Fruit fly (Drosophila melanogaster): ENCODE data around the gene Chd1.

Chd1 gene

DNA sequence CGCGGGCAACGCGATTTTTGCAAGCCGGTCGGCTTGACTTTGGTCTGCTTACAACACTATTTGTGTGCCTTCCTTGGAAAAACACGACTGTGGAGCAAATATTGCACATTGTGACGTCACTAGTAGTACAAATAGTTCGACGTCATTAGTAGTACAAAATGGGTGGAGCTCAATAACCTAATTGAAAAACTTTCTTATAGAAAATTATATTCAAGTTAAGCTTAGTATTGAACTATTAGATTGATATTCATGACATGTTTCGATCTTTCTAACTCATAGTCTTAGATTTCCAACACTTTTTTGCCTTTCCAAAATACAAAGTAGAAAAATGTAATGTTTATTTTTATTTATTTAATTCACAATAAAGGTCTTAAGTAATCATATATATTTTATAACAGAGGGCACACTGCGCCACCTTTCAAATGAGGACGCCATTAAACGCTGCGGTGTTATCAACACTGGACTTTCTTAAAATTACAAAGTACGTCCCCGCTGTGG lies 15.0 kb downstream of the Chd1 start, which contains the start of the genes Rrp1 and gammaTub23C:
Gene Rrp1, minus strand, starts transcription at position 70 of the 498 bp plus-strand sequence.
Gene gammaTub23C, plus strand, starts transcription at position 453 of the 498 bp plus-strand sequence.
- TF ChIP-seq usp (GFP tag; optimal IDR thresholded peaks at IDR 0.05), result no peak
- no peak for TF ChIP-seq CG8478 (optimal IDR thresholded peaks at IDR 0.05)
- no peak for TF ChIP-seq psq (optimal IDR thresholded peaks at IDR 0.05)
- TF ChIP-seq Dll (optimal IDR thresholded peaks at IDR 0.05), result no peak
- TF ChIP-seq EcR (GFP tag; optimal IDR thresholded peaks at IDR 0.05), result no peak
- no peak for TF ChIP-seq pan (optimal IDR thresholded peaks at IDR 0.05)

DNA sequence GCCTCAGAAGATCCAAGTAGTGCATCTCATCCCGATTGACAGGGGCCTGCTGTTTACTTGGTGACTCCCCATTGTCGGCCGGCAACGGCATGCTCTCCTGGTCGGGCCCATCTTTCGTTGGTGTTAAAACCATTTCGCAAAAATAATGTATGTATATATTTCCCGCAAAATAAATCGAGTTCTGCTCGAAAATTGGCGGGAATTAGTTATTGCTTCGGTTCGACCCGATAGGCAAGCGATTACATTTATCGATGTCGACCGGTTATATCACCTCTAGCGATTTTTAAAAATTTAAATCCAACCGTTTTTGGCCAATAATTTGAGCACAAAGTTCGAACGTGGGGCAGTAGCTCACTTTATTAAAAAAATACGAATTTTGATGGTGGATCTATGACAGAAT lies 18.1 kb downstream of the Chd1 start, which contains the start of gene Ts:
Gene Ts, minus strand, starts transcription at position 201 of the 400 bp plus-strand sequence.
- TF ChIP-seq usp (GFP tag; optimal IDR thresholded peaks at IDR 0.05) (no peak), psq (optimal IDR thresholded peaks at IDR 0.05) (no peak), EcR (GFP tag; optimal IDR thresholded peaks at IDR 0.05) (no peak), CG8478 (optimal IDR thresholded peaks at IDR 0.05) (no peak), pan (optimal IDR thresholded peaks at IDR 0.05) (no peak), Dll (optimal IDR thresholded peaks at IDR 0.05) (no peak)

DNA sequence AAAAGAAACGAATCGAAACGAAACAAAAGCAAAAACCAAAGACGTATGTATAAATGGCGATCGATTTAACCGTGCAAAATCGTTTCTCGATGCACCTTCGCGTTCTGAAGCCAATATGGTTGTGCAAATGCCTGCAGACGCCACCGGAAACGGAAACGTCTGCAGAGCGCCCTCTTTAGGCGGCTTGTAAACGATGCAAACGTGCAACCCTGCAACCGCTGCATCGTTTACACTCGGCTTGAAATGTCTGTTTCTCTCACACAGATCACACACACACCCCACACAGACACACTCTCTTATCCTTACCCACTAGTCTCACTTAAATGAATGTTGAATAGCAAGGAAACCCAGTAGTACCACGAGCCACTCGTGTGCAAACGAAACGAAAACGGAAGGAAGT lies 20.6 kb downstream of the Chd1 start:
- TF ChIP-seq Dll (optimal IDR thresholded peaks at IDR 0.05) (no peak), psq (optimal IDR thresholded peaks at IDR 0.05) (no peak), pan (optimal IDR thresholded peaks at IDR 0.05) (no peak), usp (GFP tag; optimal IDR thresholded peaks at IDR 0.05) (no peak), CG8478 (optimal IDR thresholded peaks at IDR 0.05) (no peak), EcR (GFP tag; optimal IDR thresholded peaks at IDR 0.05) (no peak)

DNA sequence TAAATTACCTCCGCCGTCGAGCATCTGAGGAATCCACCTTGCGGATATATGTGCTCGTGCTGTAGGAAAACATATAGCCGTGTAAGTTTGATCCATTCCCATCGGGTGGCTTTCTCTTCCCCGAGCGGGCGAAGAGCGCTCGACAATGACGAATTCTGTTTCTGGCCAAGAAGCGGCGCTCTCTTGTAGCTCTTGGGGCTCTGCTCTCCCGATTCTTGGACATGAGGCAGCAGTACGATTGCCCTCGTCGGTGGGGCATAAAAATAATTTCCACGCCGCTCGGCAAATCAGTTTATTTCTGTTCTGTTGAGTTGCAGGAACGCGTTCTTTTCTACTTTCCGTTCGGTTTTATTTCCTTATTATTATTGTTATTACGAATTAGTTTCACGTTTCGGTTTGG lies 28.7 kb downstream of the Chd1 start:
- TF ChIP-seq Dll (optimal IDR thresholded peaks at IDR 0.05) (no peak), EcR (GFP tag; optimal IDR thresholded peaks at IDR 0.05) (no peak), CG8478 (optimal IDR thresholded peaks at IDR 0.05) (no peak), psq (optimal IDR thresholded peaks at IDR 0.05) (no peak)

DNA sequence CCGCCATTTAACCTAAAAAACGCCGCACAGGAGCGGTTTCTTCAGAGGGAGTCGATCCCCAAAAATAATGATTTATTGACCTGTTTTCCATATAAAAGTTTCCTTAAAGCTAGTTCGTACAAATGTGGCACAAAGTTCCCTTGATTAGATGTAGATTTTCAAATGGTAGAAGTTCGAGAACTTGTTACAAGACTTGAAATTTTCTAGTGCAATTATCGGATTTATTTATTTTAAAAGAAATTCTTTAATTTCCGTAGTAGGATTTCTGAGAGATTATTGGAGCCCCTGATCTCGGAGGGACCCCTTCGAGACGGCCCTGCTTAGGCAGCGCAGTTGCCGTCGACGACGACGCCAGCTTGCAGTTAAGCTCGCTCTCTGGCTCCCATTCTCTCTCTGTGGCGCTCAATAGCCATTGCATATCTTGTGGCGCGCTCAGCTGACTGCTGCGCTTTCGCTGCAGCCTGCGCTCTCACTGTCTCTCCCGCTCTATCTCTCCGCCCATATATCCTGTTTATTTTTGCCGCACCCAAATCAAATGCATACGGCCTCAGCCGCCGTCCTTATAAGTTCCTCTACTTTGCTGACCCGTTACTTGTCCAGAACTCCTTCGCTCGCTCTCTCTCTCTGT lies 29.9 kb downstream of the Chd1 start:
- TF ChIP-seq psq (optimal IDR thresholded peaks at IDR 0.05), result no peak
- no peak for TF ChIP-seq pan (optimal IDR thresholded peaks at IDR 0.05)
- TF ChIP-seq CG8478 (optimal IDR thresholded peaks at IDR 0.05), result no peak
- TF ChIP-seq EcR (GFP tag; optimal IDR thresholded peaks at IDR 0.05), result no peak
- TF ChIP-seq Dll (optimal IDR thresholded peaks at IDR 0.05), result no peak
- TF ChIP-seq usp (GFP tag; optimal IDR thresholded peaks at IDR 0.05), result no peak

DNA sequence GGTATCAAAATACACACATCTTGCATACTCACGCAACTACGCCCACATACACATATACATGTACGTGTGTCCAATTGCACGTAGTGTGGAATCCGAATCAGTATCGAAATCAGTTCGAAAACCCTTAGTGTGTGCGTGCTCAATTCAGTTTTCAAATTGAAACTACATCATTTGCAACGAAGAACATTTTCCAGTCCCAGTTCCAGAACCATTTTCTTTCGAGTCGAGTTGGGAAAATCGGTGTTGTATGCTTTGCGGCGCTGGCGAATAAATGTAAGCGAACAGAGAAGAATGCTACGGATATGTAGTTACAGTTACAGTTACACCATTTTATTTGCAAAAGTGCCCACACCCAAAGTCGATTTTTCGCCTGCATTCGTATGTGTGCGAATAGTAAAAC lies 30.5 kb downstream of the Chd1 start:
- TF ChIP-seq usp (GFP tag; optimal IDR thresholded peaks at IDR 0.05) (no peak), Dll (optimal IDR thresholded peaks at IDR 0.05) (no peak), CG8478 (optimal IDR thresholded peaks at IDR 0.05) (no peak), EcR (GFP tag; optimal IDR thresholded peaks at IDR 0.05) (no peak), psq (optimal IDR thresholded peaks at IDR 0.05) (no peak), pan (optimal IDR thresholded peaks at IDR 0.05) (no peak)

DNA sequence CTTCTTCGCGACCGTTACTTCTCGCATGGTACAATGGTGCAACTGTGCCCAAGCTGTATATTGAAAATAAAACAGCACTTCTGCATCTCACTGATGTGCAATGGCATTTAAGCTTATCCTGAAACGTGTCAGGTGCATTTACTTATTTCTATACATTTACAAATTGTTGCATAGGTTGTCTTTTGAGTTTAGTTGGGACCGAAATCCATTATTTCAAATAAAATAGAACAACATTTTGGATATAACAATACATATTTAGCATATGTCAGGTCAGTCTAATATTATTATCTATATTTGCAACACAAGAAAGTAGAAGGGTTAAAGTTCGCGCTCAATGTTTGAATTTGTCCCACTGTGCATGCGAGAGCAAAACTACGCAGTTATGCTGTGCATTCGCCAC lies 31.2 kb downstream of the Chd1 start:
- TF ChIP-seq CG8478 (optimal IDR thresholded peaks at IDR 0.05), result no peak
- TF ChIP-seq Dll (optimal IDR thresholded peaks at IDR 0.05), result no peak
- TF ChIP-seq pan (optimal IDR thresholded peaks at IDR 0.05), result no peak
- no peak for TF ChIP-seq usp (GFP tag; optimal IDR thresholded peaks at IDR 0.05)
- no peak for TF ChIP-seq psq (optimal IDR thresholded peaks at IDR 0.05)
- no peak for TF ChIP-seq EcR (GFP tag; optimal IDR thresholded peaks at IDR 0.05)

DNA sequence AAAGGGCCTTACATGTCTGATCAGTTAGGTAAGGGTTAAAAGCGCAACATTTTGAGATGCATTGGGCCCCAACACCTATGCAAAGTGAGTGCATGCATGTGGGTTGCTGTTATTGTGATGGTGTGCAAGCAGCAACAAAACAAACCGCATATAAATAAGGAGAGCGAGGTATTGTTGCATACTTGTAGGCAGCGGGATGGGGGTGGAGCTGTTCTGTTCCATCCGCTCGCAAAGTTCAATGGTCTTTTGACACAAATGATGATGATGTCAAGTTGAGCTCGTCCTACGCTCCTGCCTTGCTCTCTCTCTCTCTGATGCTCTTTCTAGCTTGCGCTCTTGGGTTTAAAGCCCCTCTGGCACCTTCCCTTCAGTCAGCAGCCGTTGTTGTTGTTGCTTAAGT lies 31.9 kb downstream of the Chd1 start:
- TF ChIP-seq psq (optimal IDR thresholded peaks at IDR 0.05) (no peak), EcR (GFP tag; optimal IDR thresholded peaks at IDR 0.05) (peak in 1 of 2 experiments; percentile 90), Dll (optimal IDR thresholded peaks at IDR 0.05) (peak; percentile 46), CG8478 (optimal IDR thresholded peaks at IDR 0.05) (peak; percentile 6), usp (GFP tag; optimal IDR thresholded peaks at IDR 0.05) (no peak), pan (optimal IDR thresholded peaks at IDR 0.05) (no peak)

DNA sequence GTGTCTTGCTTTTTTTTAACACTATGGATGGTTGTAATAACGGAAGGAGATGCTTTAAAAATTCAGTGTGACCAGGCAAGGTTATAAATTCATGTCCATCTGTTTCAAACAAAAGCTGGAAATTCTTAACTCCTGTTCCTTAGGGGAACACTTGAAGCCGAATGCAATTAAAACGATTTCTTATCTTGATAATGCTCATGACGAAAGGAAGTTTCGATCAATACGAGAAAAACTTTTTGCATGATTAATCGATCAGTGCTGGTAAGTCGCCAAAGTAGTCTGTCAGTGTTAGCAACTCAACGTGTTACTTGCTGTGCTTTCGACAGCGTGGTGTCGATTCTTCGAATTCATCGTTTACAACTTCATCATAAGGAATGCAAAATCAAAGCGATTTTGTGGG lies 33.1 kb downstream of the Chd1 start, which contains the start of gene Rbp9:
Gene Rbp9, plus strand, starts transcription at position 291 of the 400 bp plus-strand sequence.
- TF ChIP-seq usp (GFP tag; optimal IDR thresholded peaks at IDR 0.05) (no peak), pan (optimal IDR thresholded peaks at IDR 0.05) (no peak), psq (optimal IDR thresholded peaks at IDR 0.05) (no peak)

DNA sequence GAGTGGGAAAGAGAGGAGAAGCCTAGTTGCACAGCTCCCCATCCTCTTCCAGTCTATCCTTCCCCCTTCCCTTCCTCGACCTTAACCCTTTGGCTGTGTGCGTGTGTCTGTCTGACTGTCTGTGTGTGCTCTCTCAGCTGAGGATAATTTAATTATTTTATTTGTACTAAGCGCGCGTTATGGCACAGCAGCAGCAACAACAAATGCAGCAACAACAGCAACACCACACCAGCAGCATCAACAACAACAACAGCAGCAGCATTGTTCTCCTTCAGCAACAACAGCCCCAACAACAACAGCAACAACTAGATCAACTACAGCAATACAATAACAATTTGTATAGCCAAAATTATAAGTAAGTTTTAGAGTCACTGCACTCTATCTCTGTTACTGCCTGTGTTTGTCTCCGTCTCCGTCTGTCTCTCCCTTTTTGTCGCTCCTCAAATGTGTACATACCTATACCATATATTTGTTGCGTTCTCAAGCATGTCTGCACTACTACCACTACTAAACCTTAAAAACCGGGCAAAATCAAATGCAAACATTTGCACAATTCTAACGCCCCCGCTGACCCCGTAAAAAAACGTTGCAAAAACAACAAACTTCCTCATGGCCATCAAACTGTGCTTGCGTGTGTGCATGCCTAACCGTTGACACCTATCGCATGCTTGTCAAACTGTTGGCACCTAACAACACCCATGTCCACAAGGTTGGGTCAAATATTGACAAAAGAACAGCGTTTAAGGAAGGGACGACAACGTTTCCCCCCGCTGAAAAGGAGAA lies 41.9 kb downstream of the Chd1 start:
- TF ChIP-seq usp (GFP tag; optimal IDR thresholded peaks at IDR 0.05) (no peak), pan (optimal IDR thresholded peaks at IDR 0.05) (no peak), Dll (optimal IDR thresholded peaks at IDR 0.05) (no peak), CG8478 (optimal IDR thresholded peaks at IDR 0.05) (no peak), EcR (GFP tag; optimal IDR thresholded peaks at IDR 0.05) (no peak), psq (optimal IDR thresholded peaks at IDR 0.05) (no peak)

DNA sequence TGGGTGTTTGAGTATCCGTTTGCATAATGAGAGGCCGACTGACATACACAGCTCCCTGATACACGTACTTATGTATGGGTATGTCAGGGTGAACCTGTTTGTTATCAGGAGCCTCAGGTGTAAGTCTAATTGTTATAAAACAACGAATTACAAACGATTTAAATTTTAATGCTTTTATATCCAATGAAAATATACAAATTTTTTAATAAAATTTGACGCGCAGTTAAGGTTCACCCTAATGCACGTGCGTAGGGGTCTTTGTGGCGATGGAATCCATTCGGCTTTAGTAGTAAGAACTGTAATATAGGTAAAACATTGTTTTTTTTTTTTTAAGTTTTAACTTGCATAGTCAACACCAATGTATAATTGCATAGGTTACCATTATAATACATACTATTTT lies 43.0 kb downstream of the Chd1 start:
- TF ChIP-seq EcR (GFP tag; optimal IDR thresholded peaks at IDR 0.05) (no peak), pan (optimal IDR thresholded peaks at IDR 0.05) (no peak), psq (optimal IDR thresholded peaks at IDR 0.05) (no peak), Dll (optimal IDR thresholded peaks at IDR 0.05) (no peak), usp (GFP tag; optimal IDR thresholded peaks at IDR 0.05) (no peak), CG8478 (optimal IDR thresholded peaks at IDR 0.05) (no peak)

DNA sequence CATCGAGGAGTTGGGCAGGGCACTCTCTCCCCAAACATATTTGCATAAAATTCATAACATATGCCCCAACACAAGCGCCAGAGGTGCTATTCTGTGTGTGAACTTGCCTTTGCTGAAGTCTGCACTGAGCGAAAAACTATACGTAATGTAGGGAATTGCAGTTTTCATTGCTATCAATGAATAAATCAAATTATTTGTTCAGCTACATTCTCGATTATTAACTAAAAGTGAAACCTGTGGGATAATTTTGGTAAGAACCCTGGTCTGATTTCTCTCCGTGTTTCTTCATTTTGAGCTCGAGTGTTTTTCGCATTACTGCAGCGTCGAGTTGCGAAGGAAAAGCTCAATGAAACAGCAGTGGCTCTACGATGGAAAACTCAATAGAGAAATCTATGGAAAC lies 44.9 kb downstream of the Chd1 start:
- TF ChIP-seq EcR (GFP tag; optimal IDR thresholded peaks at IDR 0.05) (no peak), Dll (optimal IDR thresholded peaks at IDR 0.05) (no peak), psq (optimal IDR thresholded peaks at IDR 0.05) (no peak), CG8478 (optimal IDR thresholded peaks at IDR 0.05) (no peak), pan (optimal IDR thresholded peaks at IDR 0.05) (no peak), usp (GFP tag; optimal IDR thresholded peaks at IDR 0.05) (no peak)

All from whole organism.